Fruit fly (Drosophila melanogaster) whole organism, embryonic: ENCODE data around the gene cort.

Experiments used
- ATbp ChIP-seq: fragments of 200-800 bp; sonication (Bioruptor generic); optimal IDR thresholded peaks from 2 replicates; lab custom pipeline; 2017; ENCODE audit warnings: missing biosample characterization, mild to moderate bottlenecking, missing genetic modification characterization, missing genetic modification reagents
- Antp ChIP-seq: fragments of 200-800 bp; sonication (Bioruptor generic); optimal IDR thresholded peaks from 3 replicates; lab custom pipeline; 2016; ENCODE audit warnings: missing biosample characterization, missing genetic modification characterization
- B-H2 ChIP-seq: fragments of 200-800 bp; sonication (Bioruptor generic); optimal IDR thresholded peaks from 2 replicates; lab custom pipeline; 2018; ENCODE audit warnings: missing biosample characterization, mild to moderate bottlenecking, missing genetic modification characterization
- CG11085 ChIP-seq: fragments of 200-800 bp; sonication (Bioruptor generic); IDR thresholded peaks from 2 replicates; pipeline ENCODE4 v1.3.6; 2022; ENCODE audit warnings: missing biosample characterization, missing genetic modification characterization
- CG11247 ChIP-seq: fragments of 200-800 bp; sonication (Bioruptor generic); IDR thresholded peaks from 2 replicates; pipeline ENCODE4 v1.3.6; 2022; ENCODE audit warnings: missing biosample characterization, missing genetic modification characterization
- CG12155 ChIP-seq: fragments of 200-800 bp; sonication (Bioruptor generic); optimal IDR thresholded peaks from 3 replicates; lab custom pipeline; 2016; ENCODE audit warnings: missing biosample characterization, missing genetic modification characterization
- CG12236 ChIP-seq: fragments of 200-800 bp; sonication (Bioruptor generic); optimal IDR thresholded peaks from 2 replicates; lab custom pipeline; 2016; ENCODE audit warnings: missing biosample characterization, missing genetic modification characterization
- CG14050 ChIP-seq: fragments of 200-800 bp; sonication (Bioruptor generic); IDR thresholded peaks from 3 replicates; pipeline ENCODE4 v1.3.6; 2022; ENCODE audit warnings: missing biosample characterization, missing genetic modification characterization
- CG14965 ChIP-seq: fragments of 200-800 bp; sonication (Bioruptor generic); optimal IDR thresholded peaks from 2 replicates; lab custom pipeline; 2016; ENCODE audit warnings: missing biosample characterization, missing genetic modification characterization, borderline replicate concordance
- CG16813 ChIP-seq: fragments of 200-800 bp; sonication (Bioruptor generic); IDR thresholded peaks from 3 replicates; pipeline ENCODE4 v1.3.6; 2022; ENCODE audit warnings: missing biosample characterization, missing genetic modification characterization; ENCODE audit not compliant: partially characterized antibody
- CG17612 ChIP-seq: fragments of 200-800 bp; sonication (Bioruptor generic); IDR thresholded peaks from 2 replicates; pipeline ENCODE4 v1.3.6; 2022; ENCODE audit warnings: missing biosample characterization, missing genetic modification characterization
- CG31365 ChIP-seq: fragments of 200-800 bp; sonication (Bioruptor generic); optimal IDR thresholded peaks from 2 replicates; lab custom pipeline; 2018; ENCODE audit warnings: missing biosample characterization, mild to moderate bottlenecking, missing genetic modification characterization
- CG3995 ChIP-seq: fragments of 200-800 bp; sonication (Bioruptor generic); optimal IDR thresholded peaks from 3 replicates; lab custom pipeline; 2016; ENCODE audit warnings: missing biosample characterization, missing genetic modification characterization
- CG4360 ChIP-seq: fragments of 200-800 bp; sonication (Bioruptor generic); IDR thresholded peaks from 2 replicates; pipeline ENCODE4 v1.3.6; 2022; ENCODE audit warnings: missing biosample characterization, missing genetic modification characterization
- CG4404 ChIP-seq: fragments of 200-800 bp; sonication (Bioruptor generic); IDR thresholded peaks from 2 replicates; pipeline ENCODE4 v1.3.6; 2022; ENCODE audit warnings: missing biosample characterization, missing genetic modification characterization
- CG4707 ChIP-seq: fragments of 200-800 bp; sonication (Bioruptor generic); optimal IDR thresholded peaks from 2 replicates; lab custom pipeline; 2018; ENCODE audit warnings: missing biosample characterization, mild to moderate bottlenecking, missing genetic modification characterization, moderate library complexity
- CG8290 ChIP-seq, 3 experiments: fragments of 200-800 bp; sonication (Bioruptor generic); optimal IDR thresholded peaks; 2 replicates each; lab custom pipeline; 2016 to 2019; ENCODE audit warnings: missing biosample characterization in 3 of 3, missing genetic modification characterization in 3 of 3, mild to moderate bottlenecking in 2 of 3, moderate library complexity in 1 of 3
- CHES-1-like ChIP-seq: fragments of 200-800 bp; sonication (Bioruptor generic); optimal IDR thresholded peaks from 2 replicates; lab custom pipeline; 2016; ENCODE audit warnings: missing biosample characterization, missing genetic modification characterization
- E2f2 ChIP-seq: fragments of 200-800 bp; sonication (Bioruptor generic); IDR thresholded peaks from 2 replicates; pipeline ENCODE4 v1.3.6; 2022; ENCODE audit warnings: missing biosample characterization, missing genetic modification characterization
- Gsc ChIP-seq: fragments of 200-800 bp; sonication (Bioruptor generic); IDR thresholded peaks from 2 replicates; pipeline ENCODE4 v1.3.6; 2022; ENCODE audit warnings: missing biosample characterization, missing genetic modification characterization
- HLH4C ChIP-seq: fragments of 200-800 bp; sonication (Bioruptor generic); IDR thresholded peaks from 3 replicates; pipeline ENCODE4 v1.3.6; 2022; ENCODE audit warnings: missing biosample characterization, missing genetic modification characterization; ENCODE audit not compliant: partially characterized antibody
- HLH54F ChIP-seq: fragments of 200-800 bp; sonication (Bioruptor generic); optimal IDR thresholded peaks from 3 replicates; lab custom pipeline; 2016; ENCODE audit warnings: missing biosample characterization, missing genetic modification characterization
- HLHmδ ChIP-seq: fragments of 200-800 bp; sonication (Bioruptor generic); optimal IDR thresholded peaks from 2 replicates; lab custom pipeline; 2018; ENCODE audit warnings: missing biosample characterization, mild to moderate bottlenecking, missing genetic modification characterization, moderate library complexity
- Lhr ChIP-seq: fragments of 200-800 bp; sonication (Bioruptor generic); optimal IDR thresholded peaks from 3 replicates; lab custom pipeline; 2017; ENCODE audit warnings: mild to moderate bottlenecking, missing biosample characterization, missing genetic modification reagents, missing genetic modification characterization
- Lim3 ChIP-seq: fragments of 200-800 bp; sonication (Bioruptor generic); IDR thresholded peaks from 2 replicates; pipeline ENCODE4 v1.3.6; 2022; ENCODE audit warnings: missing biosample characterization, missing genetic modification characterization
- MESR4 ChIP-seq: fragments of 200-800 bp; sonication (Bioruptor generic); optimal IDR thresholded peaks from 2 replicates; lab custom pipeline; 2018; ENCODE audit warnings: missing biosample characterization, mild to moderate bottlenecking, missing genetic modification characterization, moderate library complexity
- NC2α ChIP-seq: fragments of 200-800 bp; sonication (Bioruptor generic); optimal IDR thresholded peaks from 2 replicates; lab custom pipeline; 2016; ENCODE audit warnings: missing biosample characterization, missing genetic modification characterization
- Nf-YA ChIP-seq: fragments of 200-800 bp; sonication (Bioruptor generic); IDR thresholded peaks from 2 replicates; pipeline ENCODE4 v1.3.6; 2022; ENCODE audit warnings: missing biosample characterization, missing genetic modification characterization
- Sry-δ ChIP-seq: fragments of 200-800 bp; sonication (Bioruptor generic); optimal IDR thresholded peaks from 2 replicates; lab custom pipeline; 2016; ENCODE audit warnings: missing biosample characterization, missing genetic modification characterization
- al ChIP-seq: fragments of 200-800 bp; sonication (Bioruptor generic); IDR thresholded peaks from 2 replicates; pipeline ENCODE4 v1.3.6; 2022; ENCODE audit warnings: missing biosample characterization, missing genetic modification characterization
- bab2 ChIP-seq: fragments of 200-800 bp; sonication (Bioruptor generic); optimal IDR thresholded peaks from 2 replicates; lab custom pipeline; 2016; ENCODE audit warnings: missing biosample characterization, missing genetic modification characterization
- cato ChIP-seq: fragments of 200-800 bp; sonication (Bioruptor generic); optimal IDR thresholded peaks from 2 replicates; lab custom pipeline; 2016; ENCODE audit warnings: missing biosample characterization, missing genetic modification characterization, borderline replicate concordance
- caup ChIP-seq: fragments of 200-800 bp; sonication (Bioruptor generic); optimal IDR thresholded peaks from 3 replicates; lab custom pipeline; 2017; ENCODE audit warnings: missing biosample characterization, mild to moderate bottlenecking, missing genetic modification characterization, moderate library complexity; ENCODE audit not compliant: severe bottlenecking
- corto ChIP-seq: fragments of 200-800 bp; sonication (Bioruptor generic); optimal IDR thresholded peaks from 2 replicates; lab custom pipeline; 2016; ENCODE audit warnings: missing biosample characterization, mild to moderate bottlenecking, missing genetic modification characterization, moderate library complexity
- croc ChIP-seq: fragments of 200-800 bp; sonication (Bioruptor generic); conservative IDR thresholded peaks from 3 replicates; pipeline ENCODE4 v1.3.6; 2022; ENCODE audit warnings: missing biosample characterization, missing genetic modification characterization
- crp ChIP-seq, 2 experiments: fragments of 200-800 bp; sonication (Bioruptor generic); optimal IDR thresholded peaks; 2 replicates in 1 of 2; 3 replicates in 1 of 2; lab custom pipeline; 2017; ENCODE audit warnings: missing biosample characterization in 2 of 2, missing genetic modification characterization in 2 of 2, mild to moderate bottlenecking in 1 of 2, moderate library complexity in 1 of 2
- dmrt11E ChIP-seq: fragments of 200-800 bp; sonication (Bioruptor generic); optimal IDR thresholded peaks from 3 replicates; lab custom pipeline; 2018; ENCODE audit warnings: missing biosample characterization, mild to moderate bottlenecking, missing genetic modification characterization, moderate library complexity
- emc ChIP-seq: fragments of 200-800 bp; sonication (Bioruptor generic); optimal IDR thresholded peaks from 2 replicates; lab custom pipeline; 2016; ENCODE audit warnings: missing biosample characterization, missing genetic modification characterization
- gro ChIP-seq: fragments of 200-800 bp; sonication (Bioruptor generic); optimal IDR thresholded peaks from 2 replicates; lab custom pipeline; 2016; ENCODE audit warnings: missing biosample characterization, missing genetic modification characterization
- knrl ChIP-seq: fragments of 200-800 bp; sonication (Bioruptor generic); IDR thresholded peaks from 3 replicates; pipeline ENCODE4 v1.3.6; 2022; ENCODE audit warnings: missing biosample characterization, missing genetic modification characterization; ENCODE audit not compliant: partially characterized antibody
- pan ChIP-seq, 4 experiments: fragments of >200 bp in 3 of 4; fragments of 200-800 bp in 1 of 4; sonication (Bioruptor generic) in 1 of 4; optimal IDR thresholded peaks in 3 of 4; IDR thresholded peaks in 1 of 4; 2 replicates each; pipeline versions ENCODE4 v1.3.6 to Lab custom; 2017 to 2022; ENCODE audit warnings: missing biosample characterization in 2 of 4, missing genetic modification characterization in 2 of 4, mixed read lengths in 1 of 4
- phol ChIP-seq: fragments of 200-800 bp; sonication (Bioruptor generic); optimal IDR thresholded peaks from 3 replicates; lab custom pipeline; 2018; ENCODE audit warnings: missing biosample characterization, mild to moderate bottlenecking, missing genetic modification characterization, moderate library complexity
- pita ChIP-seq: fragments of 200-800 bp; sonication (Bioruptor generic); optimal IDR thresholded peaks from 2 replicates; lab custom pipeline; 2017; ENCODE audit warnings: missing biosample characterization, mild to moderate bottlenecking, missing genetic modification characterization
- sd ChIP-seq: fragments of 200-800 bp; sonication (Bioruptor generic); optimal IDR thresholded peaks from 3 replicates; lab custom pipeline; 2018; ENCODE audit warnings: missing biosample characterization, mild to moderate bottlenecking, missing genetic modification characterization, moderate library complexity
- sqz ChIP-seq: fragments of 200-800 bp; sonication (Bioruptor generic); optimal IDR thresholded peaks from 3 replicates; lab custom pipeline; 2018; ENCODE audit warnings: missing biosample characterization, mild to moderate bottlenecking, missing genetic modification characterization
- sug ChIP-seq: fragments of 200-800 bp; optimal IDR thresholded peaks from 2 replicates; lab custom pipeline; 2019; ENCODE audit warnings: missing biosample characterization, mild to moderate bottlenecking, missing genetic modification characterization, moderate library complexity
- trh ChIP-seq: fragments of 200-800 bp; sonication (Bioruptor generic); optimal IDR thresholded peaks from 2 replicates; lab custom pipeline; 2016; ENCODE audit warnings: missing biosample characterization, missing genetic modification characterization
- twi ChIP-seq: fragments of 200-800 bp; optimal IDR thresholded peaks from 2 replicates; lab custom pipeline; 2019; ENCODE audit warnings: missing biosample characterization, mild to moderate bottlenecking, missing genetic modification characterization, moderate library complexity

Gene cort

dm6 chr2L:6649085-6649754, 27.2 kb downstream of the cort start, which contains the start of the genes CG31635 and Tango1 (continued):
- TF ChIP-seq CG11085 = no peak
- TF ChIP-seq MESR4 = peak; percentile 89
- no peak for TF ChIP-seq CG14050
- no peak for TF ChIP-seq HLH4C (GFP tag; lab: Robert Waterston, UW)
- peak; percentile 24 for TF ChIP-seq CG8290 (GFP tag; optimal IDR thresholded peaks at IDR 0.05; lab: Kevin White, UChicago)
- no peak for TF ChIP-seq CG8290 (tag; optimal IDR thresholded peaks at IDR 0.05; lab: Kevin White, UChicago)
- TF ChIP-seq NC2α (GFP tag; lab: Kevin White, UChicago) = no peak
- TF ChIP-seq pita (GFP tag; lab: Kevin White, UChicago) = no peak
- no peak for TF ChIP-seq croc
- no peak for TF ChIP-seq corto
- no peak for TF ChIP-seq CG17612 (GFP tag; lab: Robert Waterston, UW)
- TF ChIP-seq CG12236 = no peak
- no peak for TF ChIP-seq HLHmδ (GFP tag; lab: Kevin White, UChicago)
- TF ChIP-seq pan (optimal IDR thresholded peaks at IDR 0.05; lab: Kevin White, UChicago) = no peak
- peak in 1 of 2 experiments; percentile 12 for TF ChIP-seq pan (GFP tag; optimal IDR thresholded peaks at IDR 0.05 in 1 of 2, IDR thresholded peaks at IDR 0.05 in 1 of 2)
- TF ChIP-seq ATbp = no peak
- TF ChIP-seq CG14965 (GFP tag; lab: Kevin White, UChicago) = no peak
- no peak for TF ChIP-seq al (GFP tag; lab: Robert Waterston, UW)
- no peak for TF ChIP-seq CG4360 (GFP tag; lab: Robert Waterston, UW)
- peak in 1 of 2 experiments; percentile 72 for TF ChIP-seq crp (GFP tag; optimal IDR thresholded peaks at IDR 0.05; lab: Kevin White, UChicago)
- peak; percentile 48 for TF ChIP-seq Sry-δ (GFP tag; lab: Kevin White, UChicago)
- peak; percentile 6 for TF ChIP-seq CG12155
- no peak for TF ChIP-seq CG3995 (GFP tag; lab: Kevin White, UChicago)
- TF ChIP-seq cato = no peak
- no peak for TF ChIP-seq Nf-YA (GFP tag; lab: Robert Waterston, UW)
- TF ChIP-seq Lim3 = no peak
- peak; percentile 73 for TF ChIP-seq Lhr (GFP tag; lab: Kevin White, UChicago)
- TF ChIP-seq CHES-1-like = peak; percentile 20
- peak; percentile 27 for TF ChIP-seq sug (tag; lab: Kevin White, UChicago)
- peak; percentile 10 for TF ChIP-seq dmrt11E (tag; lab: Kevin White, UChicago)
- peak; percentile 89 for TF ChIP-seq sd (tag; lab: Kevin White, UChicago)
- peak; percentile 30; the same call in 1 of the 3 replicates for TF ChIP-seq knrl (GFP tag; lab: Robert Waterston, UW)
- peak; percentile 61 for TF ChIP-seq phol (tag; lab: Kevin White, UChicago)
- TF ChIP-seq twi = no peak
- no peak for TF ChIP-seq CG16813
- TF ChIP-seq CG4707 = no peak
- TF ChIP-seq B-H2 (GFP tag; lab: Kevin White, UChicago) = no peak
- TF ChIP-seq gro (GFP tag; lab: Kevin White, UChicago) = peak; percentile 9
- no peak for TF ChIP-seq CG4404 (GFP tag; lab: Robert Waterston, UW)
- TF ChIP-seq CG31365 (tag; lab: Kevin White, UChicago) = no peak
- peak; percentile 36 for TF ChIP-seq HLH54F (GFP tag; lab: Kevin White, UChicago)
- TF ChIP-seq bab2 (GFP tag; lab: Kevin White, UChicago) = no peak
- no peak for TF ChIP-seq CG11247 (GFP tag; lab: Robert Waterston, UW)
- TF ChIP-seq E2f2 = peak; percentile 76
- TF ChIP-seq Antp (GFP tag; lab: Kevin White, UChicago) = peak; percentile 13
- no peak for TF ChIP-seq sqz
- no peak for TF ChIP-seq emc
- TF ChIP-seq caup (GFP tag; lab: Kevin White, UChicago) = no peak
- TF ChIP-seq Gsc = no peak
- TF ChIP-seq trh (GFP tag; lab: Kevin White, UChicago) = no peak
